Fruit fly (Drosophila melanogaster) whole organism, embryonic: ENCODE results near the gene CG33096.

Experiments
- CG10209 ChIP-seq: fragments of 200-800 bp; sonication (Bioruptor generic); optimal IDR thresholded peaks from 3 replicates; lab custom pipeline; 2017; ENCODE audit warnings: missing biosample characterization, mild to moderate bottlenecking, missing genetic modification characterization, missing genetic modification reagents
- CG10267 ChIP-seq: fragments of 200-800 bp; sonication (Bioruptor generic); optimal IDR thresholded peaks from 2 replicates; lab custom pipeline; 2018; ENCODE audit warnings: missing biosample characterization, mild to moderate bottlenecking, missing genetic modification characterization, moderate library complexity
- CG10431 ChIP-seq: fragments of 200-800 bp; sonication (Bioruptor generic); optimal IDR thresholded peaks from 3 replicates; lab custom pipeline; 2018; ENCODE audit warnings: missing biosample characterization, mild to moderate bottlenecking, missing genetic modification characterization
- CG12071 ChIP-seq: fragments of 200-800 bp; sonication (Bioruptor generic); optimal IDR thresholded peaks from 3 replicates; lab custom pipeline; 2018; ENCODE audit warnings: missing biosample characterization, mild to moderate bottlenecking, missing genetic modification characterization
- CG14860 ChIP-seq: fragments of 200-800 bp; sonication (Bioruptor generic); IDR thresholded peaks from 3 replicates; pipeline ENCODE4 v1.3.6; 2022; ENCODE audit warnings: missing biosample characterization, missing genetic modification characterization; ENCODE audit not compliant: partially characterized antibody
- CG15011 ChIP-seq: fragments of 200-800 bp; sonication (Bioruptor generic); optimal IDR thresholded peaks from 3 replicates; lab custom pipeline; 2018; ENCODE audit warnings: missing biosample characterization, mild to moderate bottlenecking, missing genetic modification characterization
- CG16815 ChIP-seq: fragments of 200-800 bp; sonication (Bioruptor generic); optimal IDR thresholded peaks from 3 replicates; lab custom pipeline; 2017; ENCODE audit warnings: missing biosample characterization, mild to moderate bottlenecking, missing genetic modification characterization
- CG17385 ChIP-seq: fragments of 200-800 bp; sonication (Bioruptor generic); optimal IDR thresholded peaks from 3 replicates; lab custom pipeline; 2018; ENCODE audit warnings: missing biosample characterization, mild to moderate bottlenecking, missing genetic modification characterization
- CG1792 ChIP-seq: fragments of 200-800 bp; sonication (Bioruptor generic); optimal IDR thresholded peaks from 2 replicates; lab custom pipeline; 2016; ENCODE audit warnings: missing biosample characterization, missing genetic modification characterization
- CG30020 ChIP-seq: fragments of 200-800 bp; optimal IDR thresholded peaks from 2 replicates; lab custom pipeline; 2019; ENCODE audit warnings: missing biosample characterization, mild to moderate bottlenecking, missing genetic modification characterization, moderate library complexity
- CG31365 ChIP-seq: fragments of 200-800 bp; sonication (Bioruptor generic); optimal IDR thresholded peaks from 2 replicates; lab custom pipeline; 2018; ENCODE audit warnings: missing biosample characterization, mild to moderate bottlenecking, missing genetic modification characterization
- CG42726 ChIP-seq: fragments of 200-800 bp; sonication (Bioruptor generic); IDR thresholded peaks from 2 replicates; pipeline ENCODE4 v1.3.6; 2022; ENCODE audit warnings: missing biosample characterization, missing genetic modification characterization; ENCODE audit not compliant: partially characterized antibody
- CG4328 ChIP-seq: fragments of 200-800 bp; sonication (Bioruptor generic); optimal IDR thresholded peaks from 3 replicates; lab custom pipeline; 2017; ENCODE audit warnings: missing biosample characterization, missing genetic modification reagents, missing genetic modification characterization
- CG6689 ChIP-seq: fragments of 200-800 bp; sonication (Bioruptor generic); IDR thresholded peaks from 2 replicates; pipeline ENCODE4 v1.3.6; 2022; ENCODE audit warnings: missing biosample characterization, missing genetic modification characterization
- CG8089 ChIP-seq: fragments of 200-800 bp; sonication (Bioruptor generic); optimal IDR thresholded peaks from 3 replicates; lab custom pipeline; 2016; ENCODE audit warnings: missing biosample characterization, missing genetic modification characterization
- CG9797 ChIP-seq: fragments of 200-800 bp; sonication (Bioruptor generic); optimal IDR thresholded peaks from 3 replicates; lab custom pipeline; 2018; ENCODE audit warnings: missing biosample characterization, mild to moderate bottlenecking, missing genetic modification characterization
- Chrac-16 ChIP-seq: fragments of 200-800 bp; sonication (Bioruptor generic); optimal IDR thresholded peaks from 3 replicates; lab custom pipeline; 2016; ENCODE audit warnings: missing biosample characterization, missing genetic modification characterization
- D ChIP-seq, 2 experiments: fragments of 200-800 bp in 1 of 2; fragments of >200 bp in 1 of 2; sonication (Bioruptor generic) in 1 of 2; optimal IDR thresholded peaks; 2 replicates in 1 of 2; 3 replicates in 1 of 2; lab custom pipeline; 2017; ENCODE audit warnings: mild to moderate bottlenecking in 1 of 2, missing biosample characterization in 1 of 2, missing genetic modification characterization in 1 of 2, missing genetic modification reagents in 1 of 2
- Deaf1 ChIP-seq: fragments of 200-800 bp; optimal IDR thresholded peaks from 3 replicates; lab custom pipeline; 2019; ENCODE audit warnings: missing biosample characterization, mild to moderate bottlenecking, missing genetic modification characterization, moderate library complexity
- Ets65A ChIP-seq: fragments of 200-800 bp; sonication (Bioruptor generic); peaks from one replicate; lab custom pipeline; 2016; ENCODE audit warnings: missing biosample characterization, missing genetic modification characterization
- HLH54F ChIP-seq: fragments of 200-800 bp; sonication (Bioruptor generic); optimal IDR thresholded peaks from 3 replicates; lab custom pipeline; 2016; ENCODE audit warnings: missing biosample characterization, missing genetic modification characterization
- Hey ChIP-seq: fragments of 200-800 bp; sonication (Bioruptor generic); optimal IDR thresholded peaks from 3 replicates; lab custom pipeline; 2018; ENCODE audit warnings: missing biosample characterization, mild to moderate bottlenecking, missing genetic modification characterization
- MESR4 ChIP-seq: fragments of 200-800 bp; sonication (Bioruptor generic); optimal IDR thresholded peaks from 2 replicates; lab custom pipeline; 2018; ENCODE audit warnings: missing biosample characterization, mild to moderate bottlenecking, missing genetic modification characterization, moderate library complexity
- Meics ChIP-seq: fragments of 200-800 bp; sonication (Bioruptor generic); optimal IDR thresholded peaks from 2 replicates; lab custom pipeline; 2017; ENCODE audit warnings: missing biosample characterization, mild to moderate bottlenecking, missing genetic modification characterization
- NC2β ChIP-seq: fragments of 200-800 bp; sonication (Bioruptor generic); optimal IDR thresholded peaks from 2 replicates; lab custom pipeline; 2016; ENCODE audit warnings: missing biosample characterization, missing genetic modification characterization
- Oli ChIP-seq: fragments of 200-800 bp; sonication (Bioruptor generic); optimal IDR thresholded peaks from 2 replicates; lab custom pipeline; 2018; ENCODE audit warnings: missing biosample characterization, mild to moderate bottlenecking, missing genetic modification characterization, moderate library complexity
- Vsx1 ChIP-seq: fragments of 200-800 bp; sonication (Bioruptor generic); optimal IDR thresholded peaks from 2 replicates; lab custom pipeline; 2017; ENCODE audit warnings: missing biosample characterization, mild to moderate bottlenecking, missing genetic modification characterization, missing genetic modification reagents
- aop ChIP-seq: fragments of 200-800 bp; sonication (Bioruptor generic); IDR thresholded peaks from 2 replicates; pipeline ENCODE4 v1.3.6; 2022; ENCODE audit warnings: missing biosample characterization, missing genetic modification characterization
- ash1 ChIP-seq: fragments of 200-800 bp; sonication (Bioruptor generic); optimal IDR thresholded peaks from 2 replicates; lab custom pipeline; 2018; ENCODE audit warnings: missing biosample characterization, mild to moderate bottlenecking, missing genetic modification characterization
- ato ChIP-seq: fragments of 200-800 bp; sonication (Bioruptor generic); IDR thresholded peaks from 2 replicates; pipeline ENCODE4 v1.3.6; 2022; ENCODE audit warnings: missing biosample characterization, missing genetic modification characterization; ENCODE audit not compliant: partially characterized antibody
- az2 ChIP-seq: fragments of 200-800 bp; sonication (Bioruptor generic); optimal IDR thresholded peaks from 3 replicates; lab custom pipeline; 2016; ENCODE audit warnings: missing biosample characterization, missing genetic modification characterization
- cas ChIP-seq: fragments of 200-800 bp; sonication (Bioruptor generic); IDR thresholded peaks from 2 replicates; pipeline ENCODE4 v1.3.6; 2022; ENCODE audit warnings: missing biosample characterization, missing genetic modification characterization
- croc ChIP-seq: fragments of 200-800 bp; sonication (Bioruptor generic); conservative IDR thresholded peaks from 3 replicates; pipeline ENCODE4 v1.3.6; 2022; ENCODE audit warnings: missing biosample characterization, missing genetic modification characterization
- dmrt11E ChIP-seq: fragments of 200-800 bp; sonication (Bioruptor generic); optimal IDR thresholded peaks from 3 replicates; lab custom pipeline; 2018; ENCODE audit warnings: missing biosample characterization, mild to moderate bottlenecking, missing genetic modification characterization, moderate library complexity
- esg ChIP-seq: fragments of 200-800 bp; sonication (Bioruptor generic); conservative IDR thresholded peaks from 2 replicates; pipeline ENCODE4 v1.3.6; 2022; ENCODE audit warnings: missing biosample characterization, missing genetic modification characterization
- lab ChIP-seq: fragments of 200-800 bp; sonication (Bioruptor generic); optimal IDR thresholded peaks from 3 replicates; lab custom pipeline; 2017; ENCODE audit warnings: missing biosample characterization, missing genetic modification characterization, mild to moderate bottlenecking, moderate library complexity, missing genetic modification reagents
- lbe ChIP-seq: fragments of 200-800 bp; sonication (Bioruptor generic); optimal IDR thresholded peaks from 2 replicates; lab custom pipeline; 2016; ENCODE audit warnings: missing biosample characterization, mild to moderate bottlenecking, missing genetic modification characterization
- mam ChIP-seq: fragments of 200-800 bp; sonication (Bioruptor generic); optimal IDR thresholded peaks from 3 replicates; lab custom pipeline; 2016; ENCODE audit warnings: missing biosample characterization, missing genetic modification characterization
- nom ChIP-seq: fragments of 200-800 bp; sonication (Bioruptor generic); optimal IDR thresholded peaks from 2 replicates; lab custom pipeline; 2017; ENCODE audit warnings: missing biosample characterization, missing genetic modification characterization, mild to moderate bottlenecking, moderate library complexity, missing genetic modification reagents
- pum ChIP-seq: fragments of 200-800 bp; sonication (Bioruptor generic); optimal IDR thresholded peaks from 2 replicates; lab custom pipeline; 2016; ENCODE audit warnings: missing biosample characterization, missing genetic modification characterization
- sc ChIP-seq, 3 experiments: fragments of >200 bp in 2 of 3; fragments of 200-800 bp in 1 of 3; sonication (Bioruptor generic) in 1 of 3; optimal IDR thresholded peaks; 2 replicates in 2 of 3; 3 replicates in 1 of 3; lab custom pipeline; 2017; ENCODE audit warnings: mild to moderate bottlenecking in 1 of 3, missing biosample characterization in 1 of 3, missing genetic modification characterization in 1 of 3, missing genetic modification reagents in 1 of 3
- sna ChIP-seq: fragments of 200-800 bp; sonication (Bioruptor generic); IDR thresholded peaks from 2 replicates; pipeline ENCODE4 v1.3.6; 2022; ENCODE audit warnings: missing biosample characterization, missing genetic modification characterization; ENCODE audit not compliant: partially characterized antibody
- sug ChIP-seq: fragments of 200-800 bp; optimal IDR thresholded peaks from 2 replicates; lab custom pipeline; 2019; ENCODE audit warnings: missing biosample characterization, mild to moderate bottlenecking, missing genetic modification characterization, moderate library complexity
- tin ChIP-seq: fragments of 200-800 bp; sonication (Bioruptor generic); optimal IDR thresholded peaks from 3 replicates; lab custom pipeline; 2016; ENCODE audit warnings: missing biosample characterization, missing genetic modification characterization
- ttk ChIP-seq: fragments of 200-800 bp; sonication (Bioruptor generic); IDR thresholded peaks from 2 replicates; pipeline ENCODE4 v2.1.2; 2022; ENCODE audit warnings: missing biosample characterization, missing genetic modification characterization
- tup ChIP-seq: fragments of 200-800 bp; sonication (Bioruptor generic); optimal IDR thresholded peaks from 2 replicates; lab custom pipeline; 2016; ENCODE audit warnings: missing biosample characterization, mild to moderate bottlenecking, missing genetic modification characterization, moderate library complexity
- twi ChIP-seq: fragments of 200-800 bp; optimal IDR thresholded peaks from 2 replicates; lab custom pipeline; 2019; ENCODE audit warnings: missing biosample characterization, mild to moderate bottlenecking, missing genetic modification characterization, moderate library complexity
- unpg ChIP-seq: fragments of 200-800 bp; sonication (Bioruptor generic); optimal IDR thresholded peaks from 3 replicates; lab custom pipeline; 2018; ENCODE audit warnings: missing biosample characterization, mild to moderate bottlenecking, missing genetic modification characterization, moderate library complexity
- vnd ChIP-seq: fragments of 200-800 bp; sonication (Bioruptor generic); IDR thresholded peaks from 3 replicates; pipeline ENCODE4 v1.3.6; 2022; ENCODE audit warnings: missing biosample characterization, missing genetic modification characterization; ENCODE audit not compliant: partially characterized antibody

Gene CG33096

dm6 chr3R:25074558-25074964 is 22.9 kb upstream of the CG33096 start, which contains the start of the genes shams and CG11920 (continued):
- TF ChIP-seq CG15011 (GFP tag; lab: Kevin White, UChicago) (no peak), CG8089 (GFP tag; lab: Kevin White, UChicago) (no peak), lab (no peak), MESR4 (peak; percentile 50), sug (tag; lab: Kevin White, UChicago) (no peak), NC2β (GFP tag; lab: Kevin White, UChicago) (no peak), cas (GFP tag; lab: Robert Waterston, UW) (no peak), CG14860 (peak; percentile 45; the same call in 1 of the 3 replicates), CG10209 (no peak), CG12071 (GFP tag; lab: Kevin White, UChicago) (no peak), CG4328 (no peak), CG1792 (GFP tag; lab: Kevin White, UChicago) (no peak), az2 (GFP tag; lab: Kevin White, UChicago) (peak; percentile 2), CG31365 (no peak), CG6689 (GFP tag; lab: Robert Waterston, UW) (no peak), Meics (GFP tag; lab: Kevin White, UChicago) (no peak), ttk (no peak), CG30020 (tag; lab: Kevin White, UChicago) (peak; percentile 97), dmrt11E (tag; lab: Kevin White, UChicago) (peak; percentile 3), CG17385 (GFP tag; lab: Kevin White, UChicago) (no peak), CG10267 (peak; percentile 47), unpg (peak; percentile 29), HLH54F (GFP tag; lab: Kevin White, UChicago) (no peak), lbe (peak; percentile 59), pum (GFP tag; lab: Kevin White, UChicago) (no peak), Vsx1 (GFP tag; lab: Kevin White, UChicago) (no peak), Chrac-16 (peak; percentile 1), twi (tag; lab: Kevin White, UChicago) (peak; percentile 45), CG10431 (GFP tag; lab: Kevin White, UChicago) (peak; percentile 24), Ets65A (GFP tag; lab: Kevin White, UChicago) (no peak), CG42726 (GFP tag; lab: Robert Waterston, UW) (no peak), CG9797 (GFP tag; lab: Kevin White, UChicago) (no peak), ato (GFP tag; lab: Robert Waterston, UW) (peak; percentile 57; the same call in 1 of the 2 replicates), Deaf1 (tag; lab: Kevin White, UChicago) (no peak), Oli (no peak), aop (no peak), tin (GFP tag; lab: Kevin White, UChicago) (no peak), D (optimal IDR thresholded peaks at IDR 0.05; lab: Kevin White, UChicago) (no peak), D (GFP tag; optimal IDR thresholded peaks at IDR 0.05; lab: Kevin White, UChicago) (no peak), mam (GFP tag; lab: Kevin White, UChicago) (no peak), ash1 (GFP tag; lab: Kevin White, UChicago) (no peak), tup (no peak), croc (GFP tag; lab: Robert Waterston, UW) (no peak), esg (GFP tag; lab: Robert Waterston, UW) (no peak), sna (GFP tag; lab: Robert Waterston, UW) (no peak; the same call in 1 of the 2 replicates), Hey (no peak), vnd (GFP tag; lab: Robert Waterston, UW) (peak; percentile 52; the same call in 1 of the 3 replicates), nom (no peak), sc (optimal IDR thresholded peaks at IDR 0.05; lab: Kevin White, UChicago) (no peak), sc (GFP tag; optimal IDR thresholded peaks at IDR 0.05; lab: Kevin White, UChicago) (no peak), CG16815 (GFP tag; lab: Kevin White, UChicago) (no peak)
